Worm (Caenorhabditis elegans) whole organism, midembryonic: Measurements from ENCODE around the gene srh-32.

Source experiments
- klf-2 ChIP-seq: fragments of 200-800 bp; sonication (Bioruptor generic); conservative IDR thresholded peaks from 2 replicates; pipeline ENCODE4 v1.3.6; 2022; ENCODE audit warnings: missing genetic modification reagents, missing genetic modification characterization, missing compliant biosample characterization
- med-1 ChIP-seq: sonication (generic microtip); optimal IDR thresholded peaks from 2 replicates; lab custom pipeline; 2017; ENCODE audit warnings: missing genetic modification characterization, mild to moderate bottlenecking, missing compliant biosample characterization, antibody characterized with exemption, missing genetic modification reagents; ENCODE audit not compliant: insufficient read depth
- ref-1 ChIP-seq: fragments of 200-800 bp; sonication (Bioruptor generic); conservative IDR thresholded peaks from 2 replicates; pipeline ENCODE4 v1.3.6; 2022; ENCODE audit warnings: missing genetic modification reagents, missing genetic modification characterization, missing compliant biosample characterization
- ztf-29 ChIP-seq: fragments of 200-800 bp; sonication (Bioruptor generic); IDR thresholded peaks from 2 replicates; pipeline ENCODE4 v1.3.6; 2022; ENCODE audit warnings: missing genetic modification reagents, missing genetic modification characterization, missing compliant biosample characterization

- TF ChIP-seq klf-2 (GFP tag; lab: Robert Waterston, UW) (no peak), ref-1 (GFP tag; lab: Robert Waterston, UW) (no peak), ztf-29 (GFP tag; lab: Robert Waterston, UW) (no peak), med-1 (GFP tag; lab: Kevin White, UChicago) (no peak)
Observed at ce11 chrV:17667676-17668075, 33.3 kb upstream of the srh-32 start, which contains the start of gene F59A1.12.
